Worm (Caenorhabditis elegans) whole organism, L1 larva: Measurements from ENCODE around the gene Y51B9A.14.

Experiments used
- C34B4.2 ChIP-seq: sonication (generic microtip); optimal IDR thresholded peaks from 2 replicates; lab custom pipeline; 2017; ENCODE audit warnings: mild to moderate bottlenecking, missing genetic modification characterization, missing compliant biosample characterization
- aha-1 ChIP-seq: fragments of 150-350 bp; optimal IDR thresholded peaks from 2 replicates; lab custom pipeline; 2014; ENCODE audit warnings: missing biosample characterization, missing genetic modification characterization
- blmp-1 ChIP-seq: fragments of 150-350 bp; optimal IDR thresholded peaks from 2 replicates; lab custom pipeline; 2014; ENCODE audit warnings: missing biosample characterization, missing genetic modification characterization
- ceh-8 ChIP-seq: fragments of 200-800 bp; sonication (Bioruptor generic); optimal IDR thresholded peaks from 2 replicates; lab custom pipeline; 2018; ENCODE audit warnings: mild to moderate bottlenecking, missing genetic modification characterization, moderate library complexity, missing compliant biosample characterization
- ceh-82 ChIP-seq, 3 experiments: fragments of 150-350 bp in 1 of 3; sonication (generic microtip) in 2 of 3; optimal IDR thresholded peaks; 2 replicates each; lab custom pipeline; 2014 to 2017; ENCODE audit warnings: missing biosample characterization in 3 of 3, missing genetic modification characterization in 3 of 3
- efl-1 ChIP-seq, 4 experiments: fragments of 150-350 bp; optimal IDR thresholded peaks in 3 of 4; peaks in 1 of 4; 1 replicate in 1 of 4; 2 replicates in 3 of 4; lab custom pipeline; 2014; ENCODE audit warnings: missing biosample characterization in 2 of 4, missing genetic modification characterization in 2 of 4, missing genetic modification reagents in 2 of 4
- efl-3 ChIP-seq: fragments of 200-800 bp; sonication (Bioruptor generic); optimal IDR thresholded peaks from 2 replicates; lab custom pipeline; 2018; ENCODE audit warnings: mild to moderate bottlenecking, missing genetic modification characterization, missing compliant biosample characterization
- egl-27 ChIP-seq, 2 experiments: fragments of 150-350 bp in 1 of 2; sonication (generic microtip); optimal IDR thresholded peaks; 3 replicates each; lab custom pipeline; 2017 to 2018; ENCODE audit warnings: missing biosample characterization in 2 of 2, missing genetic modification characterization in 2 of 2, missing genetic modification reagents in 2 of 2
- elt-3 ChIP-seq, 6 experiments: fragments of 150-350 bp in 1 of 6; sonication (generic microtip); optimal IDR thresholded peaks; 2 replicates each; lab custom pipeline; 2017 to 2018; ENCODE audit warnings: missing biosample characterization in 6 of 6, missing genetic modification characterization in 6 of 6, inconsistent platforms in 1 of 6
- hpl-2 ChIP-seq: fragments of 150-350 bp; optimal IDR thresholded peaks from 2 replicates; lab custom pipeline; 2014; ENCODE audit warnings: missing biosample characterization, missing genetic modification reagents, missing genetic modification characterization
- irx-1 ChIP-seq: sonication (generic microtip); optimal IDR thresholded peaks from 2 replicates; lab custom pipeline; 2016; ENCODE audit warnings: missing genetic modification characterization, missing compliant biosample characterization
- isw-1 ChIP-seq: fragments of 200-800 bp; sonication (Bioruptor generic); IDR thresholded peaks from 2 replicates; pipeline ENCODE4 v1.3.6; 2022; ENCODE audit warnings: missing genetic modification characterization, missing compliant biosample characterization
- lin-14 ChIP-seq: fragments of 200-800 bp; sonication (Bioruptor generic); optimal IDR thresholded peaks from 2 replicates; lab custom pipeline; 2018; ENCODE audit warnings: mild to moderate bottlenecking, missing genetic modification characterization, moderate library complexity, missing compliant biosample characterization
- lin-35 ChIP-seq, 2 experiments: fragments of 150-350 bp; optimal IDR thresholded peaks; 2 replicates each; lab custom pipeline; 2014; ENCODE audit warnings: missing biosample characterization in 2 of 2, missing genetic modification characterization in 2 of 2, missing genetic modification reagents in 2 of 2
- lir-3 ChIP-seq: sonication (generic microtip); optimal IDR thresholded peaks from 2 replicates; lab custom pipeline; 2016; ENCODE audit warnings: mild to moderate bottlenecking, missing genetic modification characterization, moderate library complexity, missing compliant biosample characterization; ENCODE audit not compliant: poor library complexity
- lsy-2 ChIP-seq, 2 experiments: fragments of 150-350 bp; optimal IDR thresholded peaks; 2 replicates each; lab custom pipeline; 2014; ENCODE audit warnings: missing biosample characterization in 2 of 2, missing genetic modification characterization in 2 of 2
- mab-9 ChIP-seq: fragments of 200-800 bp; sonication (Bioruptor generic); IDR thresholded peaks from 2 replicates; pipeline ENCODE4 v1.3.6; 2022; ENCODE audit warnings: missing genetic modification reagents, missing genetic modification characterization, missing compliant biosample characterization
- mdl-1 ChIP-seq, 2 experiments: fragments of 150-350 bp; optimal IDR thresholded peaks; 2 replicates each; lab custom pipeline; 2014 to 2017; ENCODE audit warnings: missing biosample characterization in 2 of 2, missing genetic modification characterization in 2 of 2, inconsistent platforms in 1 of 2
- mep-1 ChIP-seq: fragments of 150-350 bp; optimal IDR thresholded peaks from 2 replicates; lab custom pipeline; 2014; ENCODE audit warnings: missing biosample characterization, missing genetic modification characterization
- nhr-11 ChIP-seq: fragments of 150-350 bp; optimal IDR thresholded peaks from 2 replicates; lab custom pipeline; 2014; ENCODE audit warnings: missing biosample characterization, missing genetic modification characterization
- nhr-20 ChIP-seq: sonication (generic microtip); optimal IDR thresholded peaks from 2 replicates; lab custom pipeline; 2016; ENCODE audit warnings: mild to moderate bottlenecking, missing genetic modification characterization, missing compliant biosample characterization
- nhr-47 ChIP-seq: sonication (generic microtip); optimal IDR thresholded peaks from 2 replicates; lab custom pipeline; 2016; ENCODE audit warnings: mild to moderate bottlenecking, missing genetic modification characterization, moderate library complexity, missing compliant biosample characterization
- nhr-84 ChIP-seq: sonication (generic microtip); optimal IDR thresholded peaks from 2 replicates; lab custom pipeline; 2017; ENCODE audit warnings: missing biosample characterization, missing genetic modification characterization
- nhr-85 ChIP-seq: sonication (generic microtip); peaks from one replicate; lab custom pipeline; 2016; ENCODE audit warnings: missing genetic modification characterization, inconsistent platforms, missing compliant biosample characterization
- pax-3 ChIP-seq: fragments of 200-800 bp; sonication (Bioruptor generic); optimal IDR thresholded peaks from 2 replicates; lab custom pipeline; 2018; ENCODE audit warnings: mild to moderate bottlenecking, missing genetic modification characterization, moderate library complexity, missing compliant biosample characterization
- pqm-1 ChIP-seq: sonication (generic microtip); optimal IDR thresholded peaks from 3 replicates; lab custom pipeline; 2017; ENCODE audit warnings: missing biosample characterization, missing genetic modification characterization
- rnt-1 ChIP-seq: sonication (generic microtip); optimal IDR thresholded peaks from 2 replicates; lab custom pipeline; 2016; ENCODE audit warnings: mild to moderate bottlenecking, missing genetic modification characterization, moderate library complexity, missing compliant biosample characterization
- skn-1 ChIP-seq: fragments of 150-350 bp; optimal IDR thresholded peaks from 2 replicates; lab custom pipeline; 2014; ENCODE audit warnings: missing biosample characterization, missing genetic modification characterization
- snpc-4 ChIP-seq: fragments of 150-350 bp; optimal IDR thresholded peaks from 2 replicates; lab custom pipeline; 2014; ENCODE audit warnings: missing biosample characterization, missing genetic modification characterization
- sox-4 ChIP-seq: sonication (generic microtip); optimal IDR thresholded peaks from 2 replicates; lab custom pipeline; 2016; ENCODE audit warnings: missing genetic modification characterization, missing compliant biosample characterization
- sup-37 ChIP-seq: fragments of 200-800 bp; sonication (Bioruptor generic); optimal IDR thresholded peaks from 2 replicates; lab custom pipeline; 2018; ENCODE audit warnings: mild to moderate bottlenecking, missing genetic modification characterization, missing compliant biosample characterization
- swsn-7 ChIP-seq: sonication (generic microtip); optimal IDR thresholded peaks from 2 replicates; lab custom pipeline; 2016; ENCODE audit warnings: missing genetic modification characterization, missing compliant biosample characterization
- unc-98 ChIP-seq: fragments of 200-800 bp; sonication (Bioruptor generic); IDR thresholded peaks from 2 replicates; pipeline ENCODE4 v1.3.6; 2022; ENCODE audit warnings: missing genetic modification characterization, missing compliant biosample characterization
- xbp-1 ChIP-seq: sonication (generic microtip); optimal IDR thresholded peaks from 2 replicates; lab custom pipeline; 2016; ENCODE audit warnings: missing genetic modification characterization, missing compliant biosample characterization
- ztf-4 ChIP-seq: fragments of 150-350 bp; optimal IDR thresholded peaks from 2 replicates; lab custom pipeline; 2014; ENCODE audit warnings: missing biosample characterization, missing genetic modification characterization

Gene Y51B9A.14

ce11 chrII:9440060-9440459 is 41.8 kb upstream of the Y51B9A.14 start, which contains the start of gene chil-17:
chil-17 (minus strand) TSS chrII:9440160.
- TF ChIP-seq lir-3 (no peak), rnt-1 (no peak), snpc-4 (tag; lab: Kevin White, UChicago) (no peak), mep-1 (no peak), mab-9 (no peak), sox-4 (tag; lab: Kevin White, UChicago) (no peak), lin-14 (GFP tag; lab: Kevin White, UChicago) (no peak), nhr-20 (no peak), unc-98 (no peak), ztf-4 (no peak), isw-1 (GFP tag; lab: Robert Waterston, UW) (no peak)

ce11 chrII:9438853-9439252 is 40.6 kb upstream of the Y51B9A.14 start:
- TF ChIP-seq sup-37 (GFP tag; lab: Kevin White, UChicago) (no peak), egl-27 (tag; optimal IDR thresholded peaks at IDR 0.05; lab: Kevin White, UChicago) (no peak), mdl-1 (tag; optimal IDR thresholded peaks at IDR 0.05; lab: Kevin White, UChicago) (no peak), sox-4 (tag; lab: Kevin White, UChicago) (no peak)

- TF ChIP-seq blmp-1 (tag; lab: Kevin White, UChicago) (peak; percentile 9), nhr-84 (no peak), pqm-1 (tag; lab: Kevin White, UChicago) (no peak), elt-3 (tag; optimal IDR thresholded peaks at IDR 0.05; lab: Kevin White, UChicago) (peak in 1 of 6 experiments; percentile 33), lin-35 (GFP tag; optimal IDR thresholded peaks at IDR 0.05; lab: Kevin White, UChicago) (peak in 1 of 2 experiments; percentile 0), mdl-1 (tag; optimal IDR thresholded peaks at IDR 0.05; lab: Kevin White, UChicago) (no peak), efl-1 (optimal IDR thresholded peaks at IDR 0.05; lab: Kevin White, UChicago) (no peak), efl-1 (GFP tag; optimal IDR thresholded peaks at IDR 0.05 in 1 of 2; lab: Kevin White, UChicago) (no peak), nhr-47 (tag; lab: Kevin White, UChicago) (no peak)
These were observed 40.0 kb upstream of the Y51B9A.14 start, which contains the start of gene chil-13 for ce11 chrII:9438227-9438626. chil-13 (minus strand) TSS chrII:9438327.

DNA sequence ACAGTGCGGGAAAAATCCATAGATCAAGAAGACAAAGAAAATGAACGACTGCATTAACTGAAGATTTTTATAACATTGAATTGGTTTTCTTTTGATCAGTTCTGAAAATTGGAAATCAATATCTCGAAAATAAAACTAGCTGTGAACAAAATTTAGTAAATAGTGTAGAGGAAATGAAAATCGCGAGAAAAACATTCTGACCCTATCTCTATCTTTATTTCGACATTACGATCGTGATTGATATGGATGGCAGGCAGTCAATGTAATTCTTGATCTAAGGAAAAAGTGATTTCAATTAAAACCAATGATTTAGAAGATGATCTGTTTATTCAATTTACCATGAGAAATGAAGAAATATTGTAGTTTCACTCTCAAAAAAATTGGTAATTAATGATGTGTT is 37.7 kb upstream of the Y51B9A.14 start, which contains the start of gene kin-16:
Gene kin-16, minus strand, starts transcription at position 101 of the 400 bp plus-strand sequence.
- TF ChIP-seq ztf-4 (no peak), elt-3 (tag; optimal IDR thresholded peaks at IDR 0.05; lab: Kevin White, UChicago) (peak in 1 of 6 experiments; percentile 46), unc-98 (no peak), nhr-85 (peak; percentile 52), skn-1 (no peak), nhr-11 (tag; lab: Kevin White, UChicago) (no peak), nhr-20 (peak; percentile 23), irx-1 (tag; lab: Kevin White, UChicago) (no peak), pax-3 (tag; lab: Kevin White, UChicago) (no peak), efl-3 (GFP tag; lab: Kevin White, UChicago) (no peak), ceh-82 (tag; optimal IDR thresholded peaks at IDR 0.05; lab: Kevin White, UChicago) (no peak), aha-1 (no peak), C34B4.2 (tag; lab: Kevin White, UChicago) (no peak), blmp-1 (tag; lab: Kevin White, UChicago) (peak; percentile 30), lsy-2 (tag; optimal IDR thresholded peaks at IDR 0.05; lab: Kevin White, UChicago) (no peak), swsn-7 (no peak), ceh-8 (GFP tag; lab: Kevin White, UChicago) (no peak), hpl-2 (GFP tag; lab: Kevin White, UChicago) (no peak), pqm-1 (tag; lab: Kevin White, UChicago) (no peak)

- no peak for TF ChIP-seq xbp-1 (tag; lab: Kevin White, UChicago)
- no peak for TF ChIP-seq efl-1 (optimal IDR thresholded peaks at IDR 0.05; lab: Kevin White, UChicago)
- TF ChIP-seq efl-1 (GFP tag; optimal IDR thresholded peaks at IDR 0.05 in 1 of 2; lab: Kevin White, UChicago): peak in 1 of 2 experiments; percentile 59
- no peak for TF ChIP-seq hpl-2 (GFP tag; lab: Kevin White, UChicago)
These were observed 35.3 kb upstream of the Y51B9A.14 start, which contains the start of gene kin-15 for ce11 chrII:9433609-9434008. kin-15 (minus strand) TSS chrII:9433709.
